Worm (Caenorhabditis elegans) whole organism, early embryonic: ENCODE data around the gene M03D4.3.

ENCODE experiments used
- B0310.2 ChIP-seq: sonication (generic microtip); optimal IDR thresholded peaks from 2 replicates; lab custom pipeline; 2016; ENCODE audit warnings: mild to moderate bottlenecking, missing genetic modification characterization, missing compliant biosample characterization
- F13C5.2 ChIP-seq: sonication (generic microtip); optimal IDR thresholded peaks from 2 replicates; lab custom pipeline; 2017; ENCODE audit warnings: mild to moderate bottlenecking, missing genetic modification characterization, inconsistent platforms, missing compliant biosample characterization
- aly-1 ChIP-seq: sonication (generic microtip); optimal IDR thresholded peaks from 2 replicates; lab custom pipeline; 2016; ENCODE audit warnings: missing genetic modification characterization, missing compliant biosample characterization
- ama-1 ChIP-seq: fragments of 150-350 bp; optimal IDR thresholded peaks from 2 replicates; lab custom pipeline; 2014
- ceh-13 ChIP-seq: fragments of 200-800 bp; sonication (Bioruptor generic); optimal IDR thresholded peaks from 2 replicates; lab custom pipeline; 2018; ENCODE audit warnings: mild to moderate bottlenecking, missing genetic modification characterization, missing compliant biosample characterization
- ceh-36 ChIP-seq: sonication (generic microtip); optimal IDR thresholded peaks from 2 replicates; lab custom pipeline; 2016; ENCODE audit warnings: missing genetic modification characterization, inconsistent platforms, missing compliant biosample characterization
- ets-7 ChIP-seq: sonication (generic microtip); optimal IDR thresholded peaks from 2 replicates; lab custom pipeline; 2016; ENCODE audit warnings: missing genotype, missing genetic modification characterization, missing compliant biosample characterization
- flt-1 ChIP-seq: fragments of 200-800 bp; sonication (Bioruptor generic); IDR thresholded peaks from 2 replicates; pipeline ENCODE4 v1.3.6; 2022; ENCODE audit warnings: missing genetic modification characterization, missing compliant biosample characterization
- hmbx-1 ChIP-seq: sonication (generic microtip); optimal IDR thresholded peaks from 2 replicates; lab custom pipeline; 2016; ENCODE audit warnings: mild to moderate bottlenecking, missing genetic modification characterization, missing compliant biosample characterization
- hmg-4 ChIP-seq: fragments of 200-800 bp; sonication (Bioruptor generic); optimal IDR thresholded peaks from 2 replicates; lab custom pipeline; 2018; ENCODE audit warnings: mild to moderate bottlenecking, missing genetic modification characterization, missing compliant biosample characterization
- hnd-1 ChIP-seq: sonication (generic microtip); optimal IDR thresholded peaks from 2 replicates; lab custom pipeline; 2016; ENCODE audit warnings: missing genetic modification characterization, missing compliant biosample characterization
- pes-1 ChIP-seq: fragments of 200-800 bp; sonication (Bioruptor generic); IDR thresholded peaks from 2 replicates; pipeline ENCODE4 v1.3.6; 2022; ENCODE audit warnings: missing genetic modification reagents, missing genetic modification characterization, missing compliant biosample characterization
- scrt-1 ChIP-seq: fragments of 200-800 bp; sonication (Bioruptor generic); IDR thresholded peaks from 2 replicates; pipeline ENCODE4 v1.3.6; 2022; ENCODE audit warnings: missing genetic modification characterization, missing compliant biosample characterization
- sea-1 ChIP-seq: fragments of 200-800 bp; sonication (Bioruptor generic); conservative IDR thresholded peaks from 2 replicates; pipeline ENCODE4 v1.3.6; 2022; ENCODE audit warnings: missing genetic modification characterization, missing compliant biosample characterization
- tbx-11 ChIP-seq: fragments of 200-800 bp; sonication (Bioruptor generic); IDR thresholded peaks from 2 replicates; pipeline ENCODE4 v1.3.6; 2022; ENCODE audit warnings: missing genetic modification characterization, missing compliant biosample characterization
- tbx-37 ChIP-seq: fragments of 200-800 bp; sonication (Bioruptor generic); conservative IDR thresholded peaks from 2 replicates; pipeline ENCODE4 v1.3.6; 2022; ENCODE audit warnings: missing genetic modification reagents, missing genetic modification characterization, missing compliant biosample characterization
- tra-4 ChIP-seq: sonication (generic microtip); optimal IDR thresholded peaks from 2 replicates; lab custom pipeline; 2017; ENCODE audit warnings: missing genetic modification characterization, missing compliant biosample characterization

The M03D4.3 gene

DNA sequence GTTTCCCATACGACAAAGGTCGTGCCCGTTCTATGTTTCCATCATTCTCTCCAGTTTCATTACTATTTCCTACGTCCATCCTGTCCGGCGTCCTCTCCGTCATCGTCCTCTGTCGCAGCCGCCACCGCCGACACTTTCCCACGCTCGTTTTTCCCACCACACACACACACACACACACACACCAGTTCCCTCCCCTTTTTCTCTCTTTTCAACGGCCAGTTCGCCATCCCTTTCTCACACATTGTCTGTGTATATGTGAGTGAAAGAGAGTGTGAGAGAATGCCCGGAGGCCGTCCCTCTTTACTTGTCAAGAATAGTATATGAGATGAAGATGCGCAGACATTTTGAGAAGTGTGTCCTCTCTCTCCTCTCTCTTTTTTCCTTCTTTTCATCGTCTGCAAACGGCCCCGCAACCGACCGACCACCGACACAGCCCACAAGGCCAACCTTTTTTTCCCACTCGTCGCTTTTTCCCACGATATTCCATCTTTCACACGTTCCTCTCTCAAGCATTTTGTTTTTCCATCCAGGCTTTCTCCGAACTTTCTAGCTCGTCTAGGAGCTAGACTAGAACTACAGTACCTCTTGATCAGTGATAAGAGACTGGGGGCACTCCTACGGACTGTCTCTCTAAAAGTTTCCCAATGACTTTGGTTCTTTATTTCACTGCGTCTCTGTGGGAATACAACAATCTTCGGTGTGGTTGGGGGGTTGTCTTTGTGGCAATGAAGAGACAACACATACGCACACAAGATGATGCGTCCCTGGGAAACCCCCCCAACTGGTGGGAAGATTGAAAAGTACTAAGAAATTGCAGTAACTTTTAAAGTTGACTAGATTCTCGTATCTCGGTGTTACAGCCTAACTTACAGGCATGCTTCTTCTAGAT, 14.9 kb downstream of the M03D4.3 start:
- TF ChIP-seq ceh-36 (peak; percentile 21), scrt-1 (no peak), hmg-4 (GFP tag; lab: Kevin White, UChicago) (peak; percentile 72), F13C5.2 (tag; lab: Kevin White, UChicago) (peak; percentile 46)

DNA sequence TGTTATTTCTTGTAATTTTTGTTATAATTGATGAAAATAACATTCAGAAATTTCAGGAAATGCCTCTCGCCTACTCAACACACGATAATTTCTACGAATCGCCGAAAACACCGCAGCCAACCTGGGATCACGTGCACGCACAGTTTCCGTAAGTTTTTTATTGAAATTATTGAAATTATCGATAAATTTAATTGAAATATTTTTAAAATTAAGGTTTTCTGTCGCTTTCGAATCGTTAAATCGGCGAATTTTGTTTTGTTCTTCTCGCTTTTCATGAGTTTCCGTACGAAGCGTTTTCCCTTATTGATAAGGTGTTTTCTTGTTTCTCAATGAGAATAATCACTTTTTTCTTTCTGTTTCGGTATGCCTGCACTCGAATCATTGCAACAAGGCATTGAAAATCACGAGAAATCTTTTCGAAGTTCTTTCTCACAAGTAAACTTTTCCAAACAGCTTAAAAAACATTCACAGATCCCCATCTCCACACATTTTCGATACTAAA, 16.8 kb downstream of the M03D4.3 start, which contains the start of gene lag-1:
TSS of gene lag-1 (plus strand) at position 51 of the 502 bp plus-strand sequence.
- TF ChIP-seq ama-1 (lab: Kevin White, UChicago) (no peak), ceh-13 (GFP tag; lab: Kevin White, UChicago) (no peak), tbx-11 (GFP tag; lab: Robert Waterston, UW) (no peak), flt-1 (GFP tag; lab: Robert Waterston, UW) (no peak), ceh-36 (no peak), pes-1 (GFP tag; lab: Robert Waterston, UW) (no peak), scrt-1 (no peak), F13C5.2 (tag; lab: Kevin White, UChicago) (no peak), aly-1 (no peak), tbx-37 (GFP tag; lab: Robert Waterston, UW) (no peak), tra-4 (no peak), sea-1 (GFP tag; lab: Robert Waterston, UW) (no peak), ets-7 (tag; lab: Kevin White, UChicago) (no peak), hmg-4 (GFP tag; lab: Kevin White, UChicago) (no peak), hmbx-1 (tag; lab: Kevin White, UChicago) (no peak), B0310.2 (no peak)

DNA sequence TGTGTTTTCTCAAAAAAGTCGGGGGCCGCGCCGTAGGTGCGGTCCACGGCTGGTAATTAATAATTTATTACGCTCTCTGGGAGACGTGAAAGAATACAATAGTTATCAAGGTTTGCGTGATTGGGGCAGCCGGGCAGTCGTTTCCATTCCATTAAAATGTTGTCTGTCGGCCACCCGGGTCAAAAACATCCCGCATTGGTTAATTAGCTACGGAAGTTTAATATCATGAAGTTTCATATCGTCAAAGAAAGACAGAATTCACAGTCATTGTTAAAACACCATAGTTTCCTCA, 17.9 kb downstream of the M03D4.3 start:
- TF ChIP-seq F13C5.2 (tag; lab: Kevin White, UChicago) (no peak), hnd-1 (no peak), aly-1 (no peak), hmg-4 (GFP tag; lab: Kevin White, UChicago) (no peak), tbx-37 (GFP tag; lab: Robert Waterston, UW) (no peak), hmbx-1 (tag; lab: Kevin White, UChicago) (no peak), ceh-36 (no peak), pes-1 (GFP tag; lab: Robert Waterston, UW) (no peak), ama-1 (lab: Kevin White, UChicago) (no peak), ets-7 (tag; lab: Kevin White, UChicago) (no peak), ceh-13 (GFP tag; lab: Kevin White, UChicago) (no peak), scrt-1 (no peak), tbx-11 (GFP tag; lab: Robert Waterston, UW) (no peak)

- TF ChIP-seq tbx-11 (GFP tag; lab: Robert Waterston, UW) (no peak), flt-1 (GFP tag; lab: Robert Waterston, UW) (no peak), pes-1 (GFP tag; lab: Robert Waterston, UW) (no peak)
Measured at ce11 chrIV:6093477-6094314, 18.5 kb downstream of the M03D4.3 start, which contains the start of gene cpi-1. Gene cpi-1 (minus strand): TSS chrIV:6093680.

ce11 chrIV:6092313-6092712, 19.9 kb downstream of the M03D4.3 start, which contains the start of gene K08B4.7:
Gene K08B4.7 (minus strand): TSS chrIV:6092413.
- TF ChIP-seq ama-1 (lab: Kevin White, UChicago) (no peak), tbx-37 (GFP tag; lab: Robert Waterston, UW) (no peak), hmbx-1 (tag; lab: Kevin White, UChicago) (no peak), hmg-4 (GFP tag; lab: Kevin White, UChicago) (no peak), tbx-11 (GFP tag; lab: Robert Waterston, UW) (no peak), aly-1 (no peak), flt-1 (GFP tag; lab: Robert Waterston, UW) (no peak), ceh-13 (GFP tag; lab: Kevin White, UChicago) (no peak), B0310.2 (no peak), ets-7 (tag; lab: Kevin White, UChicago) (no peak)

ce11 chrIV:6086479-6086878, 25.7 kb downstream of the M03D4.3 start:
- TF ChIP-seq ama-1 (lab: Kevin White, UChicago): no peak
- TF ChIP-seq sea-1 (GFP tag; lab: Robert Waterston, UW): no peak
- TF ChIP-seq flt-1 (GFP tag; lab: Robert Waterston, UW): no peak
- no peak for TF ChIP-seq ceh-36
- TF ChIP-seq B0310.2: no peak
- TF ChIP-seq F13C5.2 (tag; lab: Kevin White, UChicago): no peak
- TF ChIP-seq tra-4: no peak
- no peak for TF ChIP-seq hmg-4 (GFP tag; lab: Kevin White, UChicago)
- TF ChIP-seq aly-1: no peak
- no peak for TF ChIP-seq hmbx-1 (tag; lab: Kevin White, UChicago)
- no peak for TF ChIP-seq tbx-37 (GFP tag; lab: Robert Waterston, UW)
- no peak for TF ChIP-seq ceh-13 (GFP tag; lab: Kevin White, UChicago)
- no peak for TF ChIP-seq tbx-11 (GFP tag; lab: Robert Waterston, UW)
- TF ChIP-seq scrt-1: no peak
- TF ChIP-seq ets-7 (tag; lab: Kevin White, UChicago): no peak
- no peak for TF ChIP-seq hnd-1
- TF ChIP-seq pes-1 (GFP tag; lab: Robert Waterston, UW): no peak
